Worm (Caenorhabditis elegans): ENCODE data around the gene C17G10.7.

C17G10.7 gene

ce11 chrII:5593377-5593932 lies 14.2 kb downstream of the C17G10.7 start, which contains the start of gene cdc-14:
Gene cdc-14 (minus strand): TSS chrII:5593427.
- peak; percentile 80 for TF ChIP-seq sma-9 (GFP tag; optimal IDR thresholded peaks at IDR 0.05)
- TF ChIP-seq sma-9 (tag; optimal IDR thresholded peaks at IDR 0.05) = no peak
- peak; percentile 35 for TF ChIP-seq mab-5 (tag; optimal IDR thresholded peaks at IDR 0.05)
- TF ChIP-seq crh-2 (tag; optimal IDR thresholded peaks at IDR 0.05) = peak; percentile 77
- peak in 1 of 2 experiments; percentile 16 for TF ChIP-seq mdl-1 (tag; optimal IDR thresholded peaks at IDR 0.05)
- peak; percentile 87 for TF ChIP-seq nhr-25 (tag; optimal IDR thresholded peaks at IDR 0.05)
- no peak for TF ChIP-seq nhr-12 (tag; optimal IDR thresholded peaks at IDR 0.05)
- TF ChIP-seq lin-13 (GFP tag; optimal IDR thresholded peaks at IDR 0.05) = peak; percentile 57
- TF ChIP-seq nhr-21 (tag; optimal IDR thresholded peaks at IDR 0.05) = peak; percentile 41
- TF ChIP-seq skn-1 (tag; optimal IDR thresholded peaks at IDR 0.05) = no peak
- TF ChIP-seq aly-2 (tag; optimal IDR thresholded peaks at IDR 0.05) = no peak
- peak; percentile 73 for TF ChIP-seq blmp-1 (tag; optimal IDR thresholded peaks at IDR 0.05; ENCODE audit: insufficient read depth)
- peak; percentile 88 for TF ChIP-seq sem-4 (tag; optimal IDR thresholded peaks at IDR 0.05)
- peak; percentile 10 for TF ChIP-seq ama-1 (optimal IDR thresholded peaks at IDR 0.05)
- TF ChIP-seq sma-3 (GFP tag; optimal IDR thresholded peaks at IDR 0.05) = peak; percentile 85
- peak; percentile 33 for TF ChIP-seq lin-11 (tag; optimal IDR thresholded peaks at IDR 0.05)
- TF ChIP-seq fos-1 (tag; optimal IDR thresholded peaks at IDR 0.05) = peak; percentile 91
- peak; percentile 68 for TF ChIP-seq ztf-4 (tag; optimal IDR thresholded peaks at IDR 0.05)
- TF ChIP-seq unc-39 (tag; optimal IDR thresholded peaks at IDR 0.05) = no peak
- peak; percentile 74 for TF ChIP-seq snpc-4 (tag; optimal IDR thresholded peaks at IDR 0.05)
- peak; percentile 87 for TF ChIP-seq nhr-6 (tag; optimal IDR thresholded peaks at IDR 0.05)
- peak; percentile 21 for TF ChIP-seq egl-27 (tag; optimal IDR thresholded peaks at IDR 0.05)
- TF ChIP-seq C34F6.9 (tag; optimal IDR thresholded peaks at IDR 0.05) = peak; percentile 82
- peak in 1 of 2 experiments; percentile 82 for TF ChIP-seq lsy-2 (tag; optimal IDR thresholded peaks at IDR 0.05)
- TF ChIP-seq ZK546.5 (tag; optimal IDR thresholded peaks at IDR 0.05) = no peak
- peak; percentile 86 for TF ChIP-seq F13H6.1 (tag; optimal IDR thresholded peaks at IDR 0.05)
- no peak for TF ChIP-seq mbf-1 (tag; optimal IDR thresholded peaks at IDR 0.05)
- TF ChIP-seq dmd-4 (tag; optimal IDR thresholded peaks at IDR 0.05) = no peak
- TF ChIP-seq ceh-16 (tag; optimal IDR thresholded peaks at IDR 0.05) = peak; percentile 63
- TF ChIP-seq unc-55 (GFP tag; optimal IDR thresholded peaks at IDR 0.05) = peak; percentile 28
- TF ChIP-seq gmeb-1 (tag; optimal IDR thresholded peaks at IDR 0.05) = peak; percentile 60
- no peak for TF ChIP-seq alr-1 (tag; optimal IDR thresholded peaks at IDR 0.05)
- TF ChIP-seq nhr-129 (tag; optimal IDR thresholded peaks at IDR 0.05) = peak; percentile 94

ce11 chrII:5592857-5593256 lies 14.8 kb downstream of the C17G10.7 start:
- TF ChIP-seq nhr-23 (tag; optimal IDR thresholded peaks at IDR 0.05) (no peak), nhr-77 (tag; optimal IDR thresholded peaks at IDR 0.05) (no peak), sma-9 (GFP tag; optimal IDR thresholded peaks at IDR 0.05) (no peak), sma-9 (tag; optimal IDR thresholded peaks at IDR 0.05) (no peak), nhr-25 (tag; optimal IDR thresholded peaks at IDR 0.05) (no peak), egl-27 (tag; optimal IDR thresholded peaks at IDR 0.05) (no peak), sem-4 (tag; optimal IDR thresholded peaks at IDR 0.05) (no peak), ztf-4 (tag; optimal IDR thresholded peaks at IDR 0.05) (no peak), blmp-1 (tag; optimal IDR thresholded peaks at IDR 0.05; ENCODE audit: insufficient read depth) (no peak), mbf-1 (tag; optimal IDR thresholded peaks at IDR 0.05) (no peak), elt-1 (tag; optimal IDR thresholded peaks at IDR 0.05) (no peak), zag-1 (tag; optimal IDR thresholded peaks at IDR 0.05) (no peak), lin-39 (tag; optimal IDR thresholded peaks at IDR 0.05) (no peak), R02D3.7 (tag; optimal IDR thresholded peaks at IDR 0.05) (no peak), ceh-16 (tag; optimal IDR thresholded peaks at IDR 0.05) (no peak), lin-13 (GFP tag; optimal IDR thresholded peaks at IDR 0.05) (no peak), dmd-4 (tag; optimal IDR thresholded peaks at IDR 0.05) (no peak)

ce11 chrII:5591558-5591957 lies 16.1 kb downstream of the C17G10.7 start:
- TF ChIP-seq ZK546.5 (tag; optimal IDR thresholded peaks at IDR 0.05) = no peak
- TF ChIP-seq unc-62 (GFP tag; optimal IDR thresholded peaks at IDR 0.05) = no peak
- TF ChIP-seq ztf-4 (tag; optimal IDR thresholded peaks at IDR 0.05) = no peak
- TF ChIP-seq snpc-4 (tag; optimal IDR thresholded peaks at IDR 0.05) = no peak
- no peak for TF ChIP-seq lin-13 (GFP tag; optimal IDR thresholded peaks at IDR 0.05)
- TF ChIP-seq gmeb-1 (tag; optimal IDR thresholded peaks at IDR 0.05) = no peak
- TF ChIP-seq fos-1 (tag; optimal IDR thresholded peaks at IDR 0.05) = no peak
- no peak for TF ChIP-seq sma-3 (GFP tag; optimal IDR thresholded peaks at IDR 0.05)
- no peak for TF ChIP-seq mdl-1 (tag; optimal IDR thresholded peaks at IDR 0.05)
- TF ChIP-seq nhr-129 (tag; optimal IDR thresholded peaks at IDR 0.05) = no peak

Data from whole organism, L2 larva.